Worm (Caenorhabditis elegans): ENCODE measurements around the gene F26F12.4.

DNA sequence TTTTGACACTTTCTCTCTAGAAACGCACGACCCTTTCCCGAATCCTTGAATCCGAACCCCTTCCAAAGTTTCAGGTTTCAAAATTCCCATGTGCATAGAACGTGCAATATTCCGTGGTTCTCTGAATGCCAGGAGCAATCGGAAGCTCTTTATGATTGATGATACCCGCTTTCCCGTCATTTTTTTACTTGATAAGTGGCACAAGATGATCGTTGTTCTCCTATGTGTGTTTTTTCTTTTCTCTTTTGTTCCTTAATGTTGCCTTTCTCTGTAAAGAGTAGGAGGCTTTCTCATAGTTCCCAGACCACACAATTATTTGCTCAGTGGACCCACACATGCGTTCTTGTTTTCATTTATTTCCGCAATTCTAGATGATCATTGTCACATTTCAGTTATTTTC, 19.7 kb upstream of the F26F12.4 start:
- no peak for TF ChIP-seq nhr-12 (tag; optimal IDR thresholded peaks at IDR 0.05)
- TF ChIP-seq sptf-1 (tag; optimal IDR thresholded peaks at IDR 0.05), result no peak
- TF ChIP-seq pha-4 (tag; optimal IDR thresholded peaks at IDR 0.05), result no peak
- no peak for TF ChIP-seq lin-13 (tag; optimal IDR thresholded peaks at IDR 0.05)
